Fruit fly (Drosophila melanogaster) whole organism, adult: Measurements from ENCODE around the gene ftz-f1.

Experiments
- CG14711 ChIP-seq: fragments of 200-800 bp; sonication (Bioruptor generic); optimal IDR thresholded peaks from 2 replicates; lab custom pipeline; 2018; ENCODE audit warnings: missing biosample characterization, mild to moderate bottlenecking, missing genetic modification characterization, moderate library complexity
- CG1620 ChIP-seq: fragments of 200-800 bp; sonication (Bioruptor generic); optimal IDR thresholded peaks from 2 replicates; lab custom pipeline; 2016; ENCODE audit warnings: missing biosample characterization, missing genetic modification characterization
- CG7045 ChIP-seq: fragments of 200-800 bp; sonication (Bioruptor generic); optimal IDR thresholded peaks from 2 replicates; lab custom pipeline; 2017; ENCODE audit warnings: missing biosample characterization, mild to moderate bottlenecking, missing genetic modification characterization
- kay ChIP-seq: fragments of 200-800 bp; sonication (Bioruptor generic); peaks from one replicate; lab custom pipeline; 2016; ENCODE audit warnings: missing biosample characterization, missing genetic modification characterization, borderline replicate concordance

dm6 chr3L:18796376-18796775, 4.7 kb downstream of the ftz-f1 start:
- TF ChIP-seq CG7045 (GFP tag; lab: Kevin White, UChicago), result no peak
- TF ChIP-seq CG1620 (GFP tag; lab: Kevin White, UChicago), result no peak
- no peak for TF ChIP-seq CG14711 (tag; lab: Kevin White, UChicago)
- peak; percentile 54 for TF ChIP-seq kay (GFP tag; lab: Kevin White, UChicago)
